Worm (Caenorhabditis elegans) whole organism, L2 larva: ENCODE measurements around the gene rbd-1.

Experiments used
- ZK546.5 ChIP-seq: sonication (generic microtip); optimal IDR thresholded peaks from 2 replicates; lab custom pipeline; 2017; ENCODE audit warnings: missing biosample characterization, missing genetic modification characterization
- alr-1 ChIP-seq: fragments of 150-350 bp; optimal IDR thresholded peaks from 2 replicates; lab custom pipeline; 2014; ENCODE audit warnings: missing biosample characterization, missing genetic modification characterization
- ama-1 ChIP-seq: fragments of 150-350 bp; optimal IDR thresholded peaks from 2 replicates; lab custom pipeline; 2018; ENCODE audit warnings: inconsistent platforms
- ceh-82 ChIP-seq: fragments of 150-350 bp; optimal IDR thresholded peaks from 2 replicates; lab custom pipeline; 2014; ENCODE audit warnings: missing biosample characterization, missing genetic modification characterization
- egl-27 ChIP-seq: sonication (generic microtip); optimal IDR thresholded peaks from 3 replicates; lab custom pipeline; 2017; ENCODE audit warnings: missing biosample characterization, missing genetic modification reagents, missing genetic modification characterization
- lin-11 ChIP-seq: fragments of 150-350 bp; sonication (generic microtip); optimal IDR thresholded peaks from 2 replicates; lab custom pipeline; 2014; ENCODE audit warnings: missing biosample characterization, missing genetic modification characterization, inconsistent platforms, mixed read lengths
- lin-13 ChIP-seq: fragments of 150-350 bp; optimal IDR thresholded peaks from 2 replicates; lab custom pipeline; 2014; ENCODE audit warnings: missing biosample characterization, missing genetic modification reagents, missing genetic modification characterization
- nhr-11 ChIP-seq: fragments of 150-350 bp; optimal IDR thresholded peaks from 2 replicates; lab custom pipeline; 2014; ENCODE audit warnings: missing biosample characterization, missing genetic modification characterization
- nhr-12 ChIP-seq: fragments of 150-350 bp; optimal IDR thresholded peaks from 2 replicates; lab custom pipeline; 2014; ENCODE audit warnings: missing biosample characterization, missing genetic modification characterization
- nhr-25 ChIP-seq: fragments of 150-350 bp; sonication (generic microtip); optimal IDR thresholded peaks from 3 replicates; lab custom pipeline; 2014; ENCODE audit warnings: missing biosample characterization, missing genetic modification characterization
- snpc-4 ChIP-seq: fragments of 150-350 bp; optimal IDR thresholded peaks from 2 replicates; lab custom pipeline; 2014; ENCODE audit warnings: missing biosample characterization, missing genetic modification characterization
- unc-39 ChIP-seq: fragments of 150-350 bp; optimal IDR thresholded peaks from 2 replicates; lab custom pipeline; 2014; ENCODE audit warnings: missing biosample characterization, missing genetic modification characterization

DNA sequence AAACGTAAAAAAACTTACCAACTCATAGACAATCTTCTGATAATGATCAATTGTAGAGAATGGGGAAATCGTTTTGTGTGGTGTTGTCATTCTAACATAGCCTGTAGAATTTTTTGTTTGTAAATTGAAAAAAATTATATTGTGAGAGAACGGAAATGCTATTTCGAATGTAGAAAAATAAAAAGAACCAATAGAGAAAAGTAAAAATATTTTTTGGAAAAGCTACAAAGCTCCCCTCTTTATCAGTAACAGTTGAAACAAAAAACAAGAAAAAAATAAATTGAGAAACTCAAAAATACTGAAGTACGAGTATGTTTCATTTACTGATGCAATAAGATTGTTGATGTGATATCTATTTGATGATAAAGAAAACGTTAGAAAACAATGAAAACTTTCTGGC lies 13.1 kb upstream of the rbd-1 start, which contains the start of gene C27D8.3:
- TF ChIP-seq snpc-4 (tag; lab: Kevin White, UChicago) (no peak), alr-1 (no peak), lin-11 (tag; lab: Kevin White, UChicago) (no peak), egl-27 (no peak), nhr-11 (tag; lab: Kevin White, UChicago) (no peak), ceh-82 (no peak), lin-13 (GFP tag; lab: Kevin White, UChicago) (no peak), unc-39 (tag; lab: Kevin White, UChicago) (no peak), nhr-12 (tag; lab: Kevin White, UChicago) (no peak), ama-1 (no peak), ZK546.5 (tag; lab: Kevin White, UChicago) (no peak), nhr-25 (tag; lab: Kevin White, UChicago) (no peak)
